Worm (Caenorhabditis elegans) whole organism, mixed stage, embryonic: ENCODE measurements around the gene cpg-19.

Source experiments
- M03D4.4 ChIP-seq: sonication (generic microtip); optimal IDR thresholded peaks from 2 replicates; lab custom pipeline; 2017; ENCODE audit warnings: mild to moderate bottlenecking, missing genetic modification characterization, missing compliant biosample characterization
- bed-3 ChIP-seq: fragments of 200-800 bp; sonication (Bioruptor generic); optimal IDR thresholded peaks from 3 replicates; lab custom pipeline; 2018; ENCODE audit warnings: mild to moderate bottlenecking, missing genetic modification characterization, moderate library complexity, missing compliant biosample characterization
- blmp-1 ChIP-seq: fragments of 150-350 bp; optimal IDR thresholded peaks from 2 replicates; lab custom pipeline; 2014; ENCODE audit warnings: missing biosample characterization, missing genetic modification characterization
- ceh-39 ChIP-seq: fragments of 150-350 bp; optimal IDR thresholded peaks from 2 replicates; lab custom pipeline; 2014; ENCODE audit warnings: missing biosample characterization, missing genetic modification characterization
- ceh-43 ChIP-seq: fragments of 200-800 bp; sonication (Bioruptor generic); optimal IDR thresholded peaks from 2 replicates; lab custom pipeline; 2018; ENCODE audit warnings: mild to moderate bottlenecking, missing genetic modification characterization, moderate library complexity, missing compliant biosample characterization
- ceh-83 ChIP-seq: fragments of 200-800 bp; sonication (Bioruptor generic); optimal IDR thresholded peaks from 2 replicates; lab custom pipeline; 2018; ENCODE audit warnings: mild to moderate bottlenecking, missing genetic modification characterization, missing compliant biosample characterization
- ces-1 ChIP-seq: fragments of 150-350 bp; optimal IDR thresholded peaks from 2 replicates; lab custom pipeline; 2014; ENCODE audit warnings: missing biosample characterization, missing genetic modification reagents, missing genetic modification characterization
- cnd-1 ChIP-seq: fragments of 200-800 bp; sonication (Bioruptor generic); optimal IDR thresholded peaks from 2 replicates; lab custom pipeline; 2018; ENCODE audit warnings: mild to moderate bottlenecking, missing genetic modification characterization, missing compliant biosample characterization
- drap-1 ChIP-seq: fragments of 200-800 bp; sonication (Bioruptor generic); optimal IDR thresholded peaks from 3 replicates; lab custom pipeline; 2018; ENCODE audit warnings: mild to moderate bottlenecking, missing genetic modification characterization, missing compliant biosample characterization
- elt-1 ChIP-seq: sonication (generic microtip); optimal IDR thresholded peaks from 2 replicates; lab custom pipeline; 2017; ENCODE audit warnings: missing genetic modification characterization, mild to moderate bottlenecking, missing compliant biosample characterization, antibody characterized with exemption, moderate library complexity, borderline replicate concordance; ENCODE audit not compliant: insufficient read depth
- elt-3 ChIP-seq: fragments of 150-350 bp; optimal IDR thresholded peaks from 2 replicates; lab custom pipeline; 2014; ENCODE audit warnings: missing biosample characterization, missing genetic modification characterization
- flh-1 ChIP-seq: fragments of 200-800 bp; sonication (Bioruptor generic); optimal IDR thresholded peaks from 2 replicates; lab custom pipeline; 2018; ENCODE audit warnings: mild to moderate bottlenecking, missing genetic modification characterization, moderate library complexity, missing compliant biosample characterization
- ham-2 ChIP-seq: fragments of 200-800 bp; sonication (Bioruptor generic); optimal IDR thresholded peaks from 2 replicates; lab custom pipeline; 2018; ENCODE audit warnings: mild to moderate bottlenecking, missing genetic modification characterization, missing compliant biosample characterization
- hlh-1 ChIP-seq: fragments of 150-350 bp; optimal IDR thresholded peaks from 2 replicates; lab custom pipeline; 2014; ENCODE audit warnings: missing biosample characterization, missing genetic modification reagents, missing genetic modification characterization
- lin-13 ChIP-seq: fragments of 150-350 bp; optimal IDR thresholded peaks from 2 replicates; lab custom pipeline; 2014; ENCODE audit warnings: missing biosample characterization, missing genetic modification characterization
- lin-32 ChIP-seq: fragments of 200-800 bp; sonication (Bioruptor generic); optimal IDR thresholded peaks from 2 replicates; lab custom pipeline; 2018; ENCODE audit warnings: mild to moderate bottlenecking, missing genetic modification characterization, missing compliant biosample characterization
- lsy-2 ChIP-seq: fragments of 150-350 bp; optimal IDR thresholded peaks from 2 replicates; lab custom pipeline; 2014; ENCODE audit warnings: missing biosample characterization, missing genetic modification characterization
- mab-5 ChIP-seq: fragments of 150-350 bp; optimal IDR thresholded peaks from 2 replicates; lab custom pipeline; 2014; ENCODE audit warnings: missing biosample characterization, missing genetic modification characterization
- mep-1 ChIP-seq: fragments of 150-350 bp; optimal IDR thresholded peaks from 2 replicates; lab custom pipeline; 2017; ENCODE audit warnings: missing biosample characterization, missing genetic modification reagents, missing genetic modification characterization, inconsistent platforms
- mls-2 ChIP-seq: sonication (generic microtip); optimal IDR thresholded peaks from 2 replicates; lab custom pipeline; 2016; ENCODE audit warnings: mild to moderate bottlenecking, missing genetic modification characterization, moderate library complexity, missing compliant biosample characterization
- nhr-12 ChIP-seq: fragments of 150-350 bp; optimal IDR thresholded peaks from 2 replicates; lab custom pipeline; 2014; ENCODE audit warnings: missing biosample characterization, missing genetic modification characterization
- nhr-2 ChIP-seq: fragments of 150-350 bp; optimal IDR thresholded peaks from 2 replicates; lab custom pipeline; 2014; ENCODE audit warnings: missing biosample characterization, missing genetic modification characterization
- nhr-237 ChIP-seq: fragments of 150-350 bp; optimal IDR thresholded peaks from 2 replicates; lab custom pipeline; 2014; ENCODE audit warnings: missing biosample characterization, missing genetic modification characterization
- nhr-28 ChIP-seq: fragments of 150-350 bp; optimal IDR thresholded peaks from 2 replicates; lab custom pipeline; 2014; ENCODE audit warnings: missing biosample characterization, missing genetic modification characterization
- nhr-76 ChIP-seq: sonication (generic microtip); optimal IDR thresholded peaks from 2 replicates; lab custom pipeline; 2017; ENCODE audit warnings: missing biosample characterization, missing genetic modification characterization
- pha-4 ChIP-seq: fragments of 150-350 bp; optimal IDR thresholded peaks from 2 replicates; lab custom pipeline; 2018; ENCODE audit warnings: missing biosample characterization, missing genetic modification reagents, missing genetic modification characterization
- sem-2 ChIP-seq: fragments of 200-800 bp; sonication (Bioruptor generic); optimal IDR thresholded peaks from 2 replicates; lab custom pipeline; 2018; ENCODE audit warnings: mild to moderate bottlenecking, missing genetic modification characterization, missing compliant biosample characterization
- snpc-4 ChIP-seq: fragments of 150-350 bp; optimal IDR thresholded peaks from 2 replicates; lab custom pipeline; 2014; ENCODE audit warnings: missing biosample characterization, missing genetic modification characterization
- sptf-1 ChIP-seq: sonication (generic microtip); optimal IDR thresholded peaks from 2 replicates; lab custom pipeline; 2017; ENCODE audit warnings: mild to moderate bottlenecking, missing genetic modification characterization, moderate library complexity, missing compliant biosample characterization
- tbx-8 ChIP-seq: fragments of 200-800 bp; sonication (Bioruptor generic); optimal IDR thresholded peaks from 2 replicates; lab custom pipeline; 2018; ENCODE audit warnings: mild to moderate bottlenecking, missing genetic modification characterization, moderate library complexity, missing compliant biosample characterization
- unc-120 ChIP-seq: sonication (generic microtip); optimal IDR thresholded peaks from 2 replicates; lab custom pipeline; 2017; ENCODE audit warnings: missing genetic modification characterization, missing compliant biosample characterization; ENCODE audit not compliant: poor library complexity, severe bottlenecking
- unc-39 ChIP-seq: fragments of 150-350 bp; optimal IDR thresholded peaks from 2 replicates; lab custom pipeline; 2014; ENCODE audit warnings: missing biosample characterization, missing genetic modification characterization
- unc-62 ChIP-seq: fragments of 150-350 bp; optimal IDR thresholded peaks from 2 replicates; lab custom pipeline; 2014; ENCODE audit warnings: missing biosample characterization, missing genetic modification reagents, missing genetic modification characterization
- zip-8 ChIP-seq: fragments of 150-350 bp; optimal IDR thresholded peaks from 2 replicates; lab custom pipeline; 2014; ENCODE audit warnings: missing biosample characterization, missing genetic modification characterization
- ztf-11 ChIP-seq: fragments of 150-350 bp; optimal IDR thresholded peaks from 2 replicates; lab custom pipeline; 2014; ENCODE audit warnings: missing biosample characterization, missing genetic modification characterization

The cpg-19 gene

DNA sequence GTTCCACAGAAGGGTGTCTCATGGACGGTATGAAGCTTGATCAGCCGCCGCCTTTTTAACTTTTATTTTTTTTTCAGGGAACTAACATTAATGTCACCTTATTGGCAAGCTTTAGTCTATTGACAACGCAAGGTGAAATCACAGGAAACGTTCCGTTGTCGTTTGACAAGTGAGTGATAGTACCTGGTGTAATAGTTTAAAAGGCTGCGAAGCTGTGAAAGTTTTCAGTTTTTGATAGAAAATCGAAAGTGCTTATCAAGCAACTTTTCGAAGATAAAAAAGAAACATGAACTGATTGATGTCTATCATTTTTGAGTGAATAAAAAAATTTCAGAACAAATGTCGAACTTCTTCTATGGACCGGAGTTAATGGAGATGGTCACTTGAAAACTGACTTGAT lies 12.5 kb downstream of the cpg-19 start:
- TF ChIP-seq elt-1 (no peak), zip-8 (tag; lab: Kevin White, UChicago) (no peak), M03D4.4 (tag; lab: Kevin White, UChicago) (no peak), nhr-2 (tag; lab: Kevin White, UChicago) (no peak), ceh-39 (tag; lab: Kevin White, UChicago) (no peak), ham-2 (GFP tag; lab: Kevin White, UChicago) (no peak), unc-62 (GFP tag; lab: Kevin White, UChicago) (no peak), sptf-1 (no peak), mls-2 (no peak), lsy-2 (no peak), mab-5 (no peak), tbx-8 (GFP tag; lab: Kevin White, UChicago) (no peak), cnd-1 (tag; lab: Kevin White, UChicago) (no peak), lin-13 (tag; lab: Kevin White, UChicago) (no peak), bed-3 (GFP tag; lab: Kevin White, UChicago) (no peak), mep-1 (tag; lab: Kevin White, UChicago) (no peak), ceh-83 (no peak)

DNA sequence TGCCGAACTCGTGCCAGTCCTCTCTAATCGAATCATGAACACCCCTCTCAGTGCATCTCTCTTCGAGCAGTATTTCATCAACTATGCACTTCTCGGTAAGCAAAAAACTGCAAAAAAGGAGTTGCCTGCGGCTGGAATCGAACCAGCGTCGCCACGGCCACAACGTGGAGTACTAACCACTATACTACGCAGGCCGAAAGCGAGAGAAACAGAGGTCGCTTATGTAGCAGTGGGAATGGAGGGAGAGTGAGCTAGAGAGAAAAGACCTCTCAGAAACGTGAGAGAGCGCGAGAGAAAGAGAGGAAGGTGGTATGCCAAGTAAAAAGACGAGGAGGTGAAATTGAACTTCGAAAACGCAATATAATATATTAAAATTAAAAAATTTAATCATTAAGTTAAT lies 13.1 kb downstream of the cpg-19 start:
- TF ChIP-seq cnd-1 (tag; lab: Kevin White, UChicago): peak; percentile 97
- no peak for TF ChIP-seq elt-1
- peak; percentile 97 for TF ChIP-seq sptf-1
- peak; percentile 96 for TF ChIP-seq mls-2
- peak; percentile 96 for TF ChIP-seq M03D4.4 (tag; lab: Kevin White, UChicago)
- peak; percentile 94 for TF ChIP-seq mep-1 (tag; lab: Kevin White, UChicago)
- TF ChIP-seq sem-2 (GFP tag; lab: Kevin White, UChicago): peak; percentile 92
- peak; percentile 85 for TF ChIP-seq nhr-12 (tag; lab: Kevin White, UChicago)
- TF ChIP-seq mab-5: no peak
- peak; percentile 43 for TF ChIP-seq nhr-2 (tag; lab: Kevin White, UChicago)
- TF ChIP-seq flh-1 (GFP tag; lab: Kevin White, UChicago): peak; percentile 87
- peak; percentile 82 for TF ChIP-seq hlh-1 (tag; lab: Kevin White, UChicago)
- TF ChIP-seq ztf-11 (tag; lab: Kevin White, UChicago): peak; percentile 40
- TF ChIP-seq snpc-4: no peak
- peak; percentile 39 for TF ChIP-seq blmp-1 (tag; lab: Kevin White, UChicago)
- TF ChIP-seq ham-2 (GFP tag; lab: Kevin White, UChicago): peak; percentile 92
- TF ChIP-seq ces-1: peak; percentile 66
- TF ChIP-seq unc-39 (tag; lab: Kevin White, UChicago): peak; percentile 72
- TF ChIP-seq nhr-76 (tag; lab: Kevin White, UChicago): peak; percentile 31
- TF ChIP-seq nhr-237 (tag; lab: Kevin White, UChicago): peak; percentile 71
- peak; percentile 87 for TF ChIP-seq tbx-8 (GFP tag; lab: Kevin White, UChicago)
- peak; percentile 86 for TF ChIP-seq bed-3 (GFP tag; lab: Kevin White, UChicago)
- TF ChIP-seq pha-4 (tag; lab: Kevin White, UChicago): peak; percentile 77
- no peak for TF ChIP-seq zip-8 (tag; lab: Kevin White, UChicago)
- TF ChIP-seq drap-1: peak; percentile 96
- peak; percentile 96 for TF ChIP-seq ceh-83
- TF ChIP-seq lin-32 (GFP tag; lab: Kevin White, UChicago): peak; percentile 92
- peak; percentile 71 for TF ChIP-seq nhr-28 (tag; lab: Kevin White, UChicago)
- TF ChIP-seq ceh-39 (tag; lab: Kevin White, UChicago): peak; percentile 61
- peak; percentile 82 for TF ChIP-seq lin-13 (tag; lab: Kevin White, UChicago)
- TF ChIP-seq ceh-43 (GFP tag; lab: Kevin White, UChicago): peak; percentile 91
- peak; percentile 57 for TF ChIP-seq unc-62 (GFP tag; lab: Kevin White, UChicago)
- peak; percentile 47 for TF ChIP-seq lsy-2
- peak; percentile 67 for TF ChIP-seq elt-3
- TF ChIP-seq unc-120 (tag; lab: Kevin White, UChicago): peak; percentile 97
- TF ChIP-seq, all 35 proteins: peak for 31

DNA sequence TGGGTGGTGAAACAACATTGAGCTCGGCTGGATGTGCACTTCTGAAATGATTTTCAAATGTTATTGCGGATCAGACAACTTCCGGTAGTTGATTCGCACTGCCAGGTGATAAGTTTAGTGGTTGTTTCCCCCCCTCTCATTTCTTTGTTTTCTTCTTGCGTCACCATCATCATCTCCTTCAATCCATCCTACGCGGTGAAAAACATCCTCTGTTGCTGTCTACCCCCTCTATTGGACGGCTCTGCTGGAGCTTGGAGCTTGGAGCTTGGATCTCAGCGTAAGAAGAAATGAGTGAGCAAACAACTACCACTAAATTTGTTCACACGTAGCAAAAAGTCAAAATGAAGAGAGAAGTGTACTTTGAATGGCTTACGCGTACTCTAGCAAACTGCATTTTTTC lies 20.1 kb downstream of the cpg-19 start:
- TF ChIP-seq nhr-237 (tag; lab: Kevin White, UChicago): no peak
- TF ChIP-seq sptf-1: no peak
- no peak for TF ChIP-seq elt-3
- TF ChIP-seq unc-39 (tag; lab: Kevin White, UChicago): no peak
- no peak for TF ChIP-seq hlh-1 (tag; lab: Kevin White, UChicago)
- TF ChIP-seq unc-62 (GFP tag; lab: Kevin White, UChicago): no peak
- TF ChIP-seq blmp-1 (tag; lab: Kevin White, UChicago): no peak
- no peak for TF ChIP-seq tbx-8 (GFP tag; lab: Kevin White, UChicago)
- no peak for TF ChIP-seq lsy-2
- TF ChIP-seq, all 35 proteins: peak for 0
